Fruit fly (Drosophila melanogaster) whole organism: ENCODE results near the gene RhoGAP19D.

Experiments used
- pan ChIP-seq: fragments of >200 bp; optimal IDR thresholded peaks from 2 replicates; lab custom pipeline; 2017
- psq ChIP-seq: fragments of >200 bp; optimal IDR thresholded peaks from 2 replicates; lab custom pipeline; 2017
- usp ChIP-seq: fragments of >200 bp; optimal IDR thresholded peaks from 2 replicates; lab custom pipeline; 2017; ENCODE audit warnings: missing biosample characterization, missing genetic modification characterization, mixed read lengths

- TF ChIP-seq pan (lab: Kevin White, UChicago): no peak
- TF ChIP-seq psq: no peak
- TF ChIP-seq usp (GFP tag; lab: Kevin White, UChicago): no peak
Observed at dm6 chrX:20480382-20480781, 30.1 kb downstream of the RhoGAP19D start.
